Fruit fly (Drosophila melanogaster) whole organism, embryonic: Measurements from ENCODE around the gene CG8952.

Source experiments
- BEAF-32 ChIP-seq: fragments of 200-800 bp; sonication (Bioruptor generic); optimal IDR thresholded peaks from 3 replicates; lab custom pipeline; 2017; ENCODE audit warnings: missing biosample characterization, missing genetic modification characterization, mild to moderate bottlenecking, moderate library complexity, missing genetic modification reagents
- Bgb ChIP-seq: fragments of 200-800 bp; sonication (Bioruptor generic); IDR thresholded peaks from 2 replicates; pipeline ENCODE4 v1.3.6; 2022; ENCODE audit warnings: missing biosample characterization, missing genetic modification characterization; ENCODE audit not compliant: partially characterized antibody
- CG10321 ChIP-seq: fragments of 200-800 bp; sonication (Bioruptor generic); IDR thresholded peaks from 2 replicates; pipeline ENCODE4 v1.3.6; 2022; ENCODE audit warnings: missing biosample characterization, missing genetic modification characterization
- CG13287 ChIP-seq: fragments of 200-800 bp; sonication (Bioruptor generic); IDR thresholded peaks from 2 replicates; pipeline ENCODE4 v1.3.6; 2022; ENCODE audit warnings: missing biosample characterization, missing genetic modification characterization; ENCODE audit not compliant: partially characterized antibody
- CG13296 ChIP-seq: fragments of 200-800 bp; sonication (Bioruptor generic); optimal IDR thresholded peaks from 3 replicates; lab custom pipeline; 2018; ENCODE audit warnings: missing biosample characterization, mild to moderate bottlenecking, missing genetic modification characterization
- CG14860 ChIP-seq: fragments of 200-800 bp; sonication (Bioruptor generic); IDR thresholded peaks from 3 replicates; pipeline ENCODE4 v1.3.6; 2022; ENCODE audit warnings: missing biosample characterization, missing genetic modification characterization; ENCODE audit not compliant: partially characterized antibody
- CG16813 ChIP-seq: fragments of 200-800 bp; sonication (Bioruptor generic); IDR thresholded peaks from 3 replicates; pipeline ENCODE4 v1.3.6; 2022; ENCODE audit warnings: missing biosample characterization, missing genetic modification characterization; ENCODE audit not compliant: partially characterized antibody
- CG17829 ChIP-seq: fragments of 200-800 bp; optimal IDR thresholded peaks from 2 replicates; lab custom pipeline; 2019; ENCODE audit warnings: missing biosample characterization, mild to moderate bottlenecking, missing genetic modification characterization, moderate library complexity
- Deaf1 ChIP-seq: fragments of 200-800 bp; optimal IDR thresholded peaks from 3 replicates; lab custom pipeline; 2019; ENCODE audit warnings: missing biosample characterization, mild to moderate bottlenecking, missing genetic modification characterization, moderate library complexity
- Dip2 ChIP-seq: fragments of 200-800 bp; sonication (Bioruptor generic); IDR thresholded peaks from 2 replicates; pipeline ENCODE4 v1.3.6; 2022; ENCODE audit warnings: missing biosample characterization, missing genetic modification characterization
- Dref ChIP-seq: fragments of 200-800 bp; sonication (Bioruptor generic); IDR thresholded peaks from 2 replicates; pipeline ENCODE4 v1.3.6; 2022; ENCODE audit warnings: missing biosample characterization, missing genetic modification characterization
- MBD-R2 ChIP-seq: fragments of 200-800 bp; sonication (Bioruptor generic); IDR thresholded peaks from 2 replicates; pipeline ENCODE4 v1.3.6; 2022; ENCODE audit warnings: missing biosample characterization, missing genetic modification characterization
- Myb ChIP-seq: fragments of 200-800 bp; sonication (Bioruptor generic); optimal IDR thresholded peaks from 2 replicates; lab custom pipeline; 2016; ENCODE audit warnings: missing biosample characterization, missing genetic modification characterization
- Nf-YB ChIP-seq: fragments of 200-800 bp; sonication (Bioruptor generic); optimal IDR thresholded peaks from 3 replicates; lab custom pipeline; 2019; ENCODE audit warnings: missing biosample characterization, mild to moderate bottlenecking, missing genetic modification characterization, moderate library complexity
- NfI ChIP-seq: fragments of 200-800 bp; sonication (Bioruptor generic); optimal IDR thresholded peaks from 3 replicates; lab custom pipeline; 2018; ENCODE audit warnings: missing biosample characterization, mild to moderate bottlenecking, missing genetic modification characterization, moderate library complexity
- Poxn ChIP-seq: fragments of 200-800 bp; sonication (Bioruptor generic); IDR thresholded peaks from 2 replicates; pipeline ENCODE4 v1.3.6; 2022; ENCODE audit warnings: missing biosample characterization, missing genetic modification characterization
- amos ChIP-seq: fragments of 200-800 bp; sonication (Bioruptor generic); IDR thresholded peaks from 2 replicates; pipeline ENCODE4 v1.3.6; 2022; ENCODE audit warnings: missing biosample characterization, missing genetic modification characterization; ENCODE audit not compliant: partially characterized antibody
- ase ChIP-seq: fragments of 200-800 bp; sonication (Bioruptor generic); IDR thresholded peaks from 3 replicates; pipeline ENCODE4 v1.3.6; 2022; ENCODE audit warnings: missing biosample characterization, missing genetic modification characterization
- bbx ChIP-seq: fragments of 200-800 bp; sonication (Bioruptor generic); IDR thresholded peaks from 2 replicates; pipeline ENCODE4 v1.3.6; 2022; ENCODE audit warnings: missing biosample characterization, missing genetic modification characterization; ENCODE audit not compliant: partially characterized antibody
- chinmo ChIP-seq: fragments of 200-800 bp; sonication (Bioruptor generic); IDR thresholded peaks from 4 replicates; pipeline ENCODE4 v1.3.6; 2022; ENCODE audit warnings: missing biosample characterization, missing genetic modification characterization; ENCODE audit not compliant: partially characterized antibody
- crp ChIP-seq, 2 experiments: fragments of 200-800 bp; sonication (Bioruptor generic); optimal IDR thresholded peaks; 2 replicates in 1 of 2; 3 replicates in 1 of 2; lab custom pipeline; 2017; ENCODE audit warnings: missing biosample characterization in 2 of 2, missing genetic modification characterization in 2 of 2, mild to moderate bottlenecking in 1 of 2, moderate library complexity in 1 of 2
- dati ChIP-seq: fragments of 200-800 bp; sonication (Bioruptor generic); IDR thresholded peaks from 2 replicates; pipeline ENCODE4 v1.3.6; 2022; ENCODE audit warnings: missing biosample characterization, missing genetic modification characterization
- dpn ChIP-seq, 2 experiments: fragments of 200-800 bp; sonication (Bioruptor generic); optimal IDR thresholded peaks; 3 replicates each; lab custom pipeline; 2016; ENCODE audit warnings: missing biosample characterization in 2 of 2, missing genetic modification characterization in 2 of 2
- gsb ChIP-seq: fragments of 200-800 bp; sonication (Bioruptor generic); IDR thresholded peaks from 2 replicates; pipeline ENCODE4 v1.3.6; 2022; ENCODE audit warnings: missing biosample characterization, missing genetic modification characterization
- hb ChIP-seq: fragments of 200-800 bp; sonication (Bioruptor generic); IDR thresholded peaks from 3 replicates; pipeline ENCODE4 v1.3.6; 2022; ENCODE audit warnings: missing biosample characterization, missing genetic modification characterization; ENCODE audit not compliant: partially characterized antibody
- hbn ChIP-seq: fragments of 200-800 bp; sonication (Bioruptor generic); IDR thresholded peaks from 2 replicates; pipeline ENCODE4 v1.3.6; 2022; ENCODE audit warnings: missing biosample characterization, missing genetic modification characterization; ENCODE audit not compliant: partially characterized antibody
- pfk ChIP-seq: fragments of 200-800 bp; sonication (Bioruptor generic); optimal IDR thresholded peaks from 2 replicates; lab custom pipeline; 2018; ENCODE audit warnings: missing biosample characterization, mild to moderate bottlenecking, missing genetic modification characterization, moderate library complexity
- pzg ChIP-seq: fragments of 200-800 bp; sonication (Bioruptor generic); optimal IDR thresholded peaks from 3 replicates; lab custom pipeline; 2018; ENCODE audit warnings: missing biosample characterization, mild to moderate bottlenecking, missing genetic modification characterization, moderate library complexity
- slbo ChIP-seq: fragments of 200-800 bp; sonication (Bioruptor generic); IDR thresholded peaks from 2 replicates; pipeline ENCODE4 v1.3.6; 2022; ENCODE audit warnings: missing biosample characterization, missing genetic modification characterization
- sna ChIP-seq: fragments of 200-800 bp; sonication (Bioruptor generic); IDR thresholded peaks from 2 replicates; pipeline ENCODE4 v1.3.6; 2022; ENCODE audit warnings: missing biosample characterization, missing genetic modification characterization; ENCODE audit not compliant: partially characterized antibody
- unc-4 ChIP-seq: fragments of 200-800 bp; sonication (Bioruptor generic); IDR thresholded peaks from 2 replicates; pipeline ENCODE4 v1.3.6; 2022; ENCODE audit warnings: missing biosample characterization, missing genetic modification characterization; ENCODE audit not compliant: partially characterized antibody
- wor ChIP-seq: fragments of 200-800 bp; sonication (Bioruptor generic); IDR thresholded peaks from 2 replicates; pipeline ENCODE4 v1.3.6; 2022; ENCODE audit warnings: missing biosample characterization, missing genetic modification characterization

Gene CG8952

dm6 chrX:15731968-15732367 is 34.3 kb downstream of the CG8952 start, which contains the start of gene CG8191 (continued):
- no peak for TF ChIP-seq Poxn (GFP tag; lab: Robert Waterston, UW)
- peak; percentile 59; the same call in 1 of the 3 replicates for TF ChIP-seq hb
- TF ChIP-seq dpn (GFP tag; optimal IDR thresholded peaks at IDR 0.05; lab: Kevin White, UChicago): no peak
- TF ChIP-seq BEAF-32 (GFP tag; lab: Kevin White, UChicago): peak; percentile 68
- TF ChIP-seq Deaf1: no peak
- no peak for TF ChIP-seq Nf-YB
- no peak for TF ChIP-seq CG10321
- no peak for TF ChIP-seq wor (GFP tag; lab: Robert Waterston, UW)
- TF ChIP-seq pzg: peak; percentile 44
- TF ChIP-seq NfI (GFP tag; lab: Kevin White, UChicago): no peak
- no peak for TF ChIP-seq ase
- peak; percentile 84 for TF ChIP-seq bbx (GFP tag; lab: Robert Waterston, UW)
- peak; percentile 62 for TF ChIP-seq sna
- peak; percentile 34 for TF ChIP-seq Myb
- peak; percentile 72 for TF ChIP-seq amos (GFP tag; lab: Robert Waterston, UW)
- peak; percentile 82 for TF ChIP-seq Dref
- TF ChIP-seq MBD-R2 (GFP tag; lab: Robert Waterston, UW): peak; percentile 70
- TF ChIP-seq CG16813: peak; percentile 68
- no peak for TF ChIP-seq CG13296
- TF ChIP-seq chinmo (GFP tag; lab: Robert Waterston, UW): peak; percentile 90; the same call in 3 of the 4 replicates
- TF ChIP-seq unc-4 (GFP tag; lab: Robert Waterston, UW): peak; percentile 71
- peak; percentile 77 for TF ChIP-seq CG13287 (GFP tag; lab: Robert Waterston, UW)
- no peak for TF ChIP-seq pfk
- TF ChIP-seq gsb (GFP tag; lab: Robert Waterston, UW): no peak
- TF ChIP-seq hbn (GFP tag; lab: Robert Waterston, UW): peak; percentile 69
- TF ChIP-seq CG14860 (GFP tag; lab: Robert Waterston, UW): peak; percentile 38; the same call in 2 of the 3 replicates
- peak in 1 of 2 experiments; percentile 82 for TF ChIP-seq crp (GFP tag; optimal IDR thresholded peaks at IDR 0.05; lab: Kevin White, UChicago)
- no peak for TF ChIP-seq Dip2 (GFP tag; lab: Robert Waterston, UW)
- no peak for TF ChIP-seq dati (GFP tag; lab: Robert Waterston, UW)
- no peak for TF ChIP-seq slbo (GFP tag; lab: Robert Waterston, UW)
- TF ChIP-seq Bgb (GFP tag; lab: Robert Waterston, UW): peak; percentile 73
- TF ChIP-seq CG17829 (tag; lab: Kevin White, UChicago): peak; percentile 6
